Fruit fly (Drosophila melanogaster) S2 (cell line): Measurements from ENCODE around the gene CG15172.

Experiments used
- CG8478 ChIP-seq: fragments of >200 bp; optimal IDR thresholded peaks from 2 replicates; lab custom pipeline; 2018
- CTCF ChIP-seq, 2 experiments: fragments of >200 bp; optimal IDR thresholded peaks; 2 replicates each; lab custom pipeline; 2018

DNA sequence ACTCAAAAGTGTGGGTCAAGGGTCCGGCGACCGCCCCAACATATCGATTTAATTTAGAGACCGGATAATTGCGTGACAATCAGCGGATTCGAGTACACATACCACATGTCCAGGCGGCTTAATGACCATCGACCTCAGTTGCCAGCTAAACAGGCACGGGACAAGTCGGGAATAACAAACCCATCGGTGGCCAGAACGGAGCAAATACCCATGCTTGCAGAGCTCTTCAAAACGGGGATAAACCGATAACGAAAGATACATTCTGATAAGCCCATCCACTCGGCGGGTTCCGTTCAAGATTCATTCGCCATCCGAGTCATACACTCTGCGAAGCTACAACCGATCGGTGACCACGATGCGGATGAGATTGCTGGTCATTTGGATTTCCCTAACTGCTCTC lies 31.5 kb upstream of the CG15172 start, which contains the start of gene CG15169:
- no peak for TF ChIP-seq CTCF (optimal IDR thresholded peaks at IDR 0.05; lab: Kevin White, UChicago)
- TF ChIP-seq CG8478: no peak
